Fruit fly (Drosophila melanogaster) whole organism: Measurements from ENCODE around the gene rogdi.

Experiments
- Dll ChIP-seq: fragments of >200 bp; optimal IDR thresholded peaks from 2 replicates; lab custom pipeline; 2017
- pan ChIP-seq: fragments of >200 bp; optimal IDR thresholded peaks from 2 replicates; lab custom pipeline; 2017
- psq ChIP-seq: fragments of >200 bp; optimal IDR thresholded peaks from 2 replicates; lab custom pipeline; 2017
- usp ChIP-seq: fragments of >200 bp; optimal IDR thresholded peaks from 2 replicates; lab custom pipeline; 2017; ENCODE audit warnings: missing biosample characterization, missing genetic modification characterization, mixed read lengths

DNA sequence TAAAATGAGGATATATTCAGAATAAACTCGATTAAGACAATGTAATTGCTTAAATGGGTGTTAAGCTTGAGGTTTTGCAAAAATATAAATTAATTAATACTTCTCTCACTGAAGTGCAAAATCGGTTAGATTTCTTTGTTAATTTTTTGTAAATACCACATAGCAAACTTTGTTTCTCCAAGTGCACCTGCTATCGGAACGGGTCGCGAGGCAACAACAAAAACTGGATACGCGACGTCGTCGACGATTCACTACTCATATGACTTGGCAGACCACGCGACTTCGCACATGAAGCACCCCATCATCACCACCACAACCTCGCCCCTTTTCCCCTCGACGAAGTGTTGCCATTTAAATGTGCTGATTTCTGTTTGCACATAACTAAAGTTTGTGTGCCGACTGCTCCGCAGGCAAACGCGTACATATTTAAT lies 42.3 kb upstream of the rogdi start:
- no peak for TF ChIP-seq usp (GFP tag; lab: Kevin White, UChicago)
- no peak for TF ChIP-seq pan (lab: Kevin White, UChicago)
- no peak for TF ChIP-seq psq (lab: Kevin White, UChicago)
- no peak for TF ChIP-seq Dll (lab: Kevin White, UChicago)
